Fruit fly (Drosophila melanogaster): ENCODE measurements around the gene pan.

DNA sequence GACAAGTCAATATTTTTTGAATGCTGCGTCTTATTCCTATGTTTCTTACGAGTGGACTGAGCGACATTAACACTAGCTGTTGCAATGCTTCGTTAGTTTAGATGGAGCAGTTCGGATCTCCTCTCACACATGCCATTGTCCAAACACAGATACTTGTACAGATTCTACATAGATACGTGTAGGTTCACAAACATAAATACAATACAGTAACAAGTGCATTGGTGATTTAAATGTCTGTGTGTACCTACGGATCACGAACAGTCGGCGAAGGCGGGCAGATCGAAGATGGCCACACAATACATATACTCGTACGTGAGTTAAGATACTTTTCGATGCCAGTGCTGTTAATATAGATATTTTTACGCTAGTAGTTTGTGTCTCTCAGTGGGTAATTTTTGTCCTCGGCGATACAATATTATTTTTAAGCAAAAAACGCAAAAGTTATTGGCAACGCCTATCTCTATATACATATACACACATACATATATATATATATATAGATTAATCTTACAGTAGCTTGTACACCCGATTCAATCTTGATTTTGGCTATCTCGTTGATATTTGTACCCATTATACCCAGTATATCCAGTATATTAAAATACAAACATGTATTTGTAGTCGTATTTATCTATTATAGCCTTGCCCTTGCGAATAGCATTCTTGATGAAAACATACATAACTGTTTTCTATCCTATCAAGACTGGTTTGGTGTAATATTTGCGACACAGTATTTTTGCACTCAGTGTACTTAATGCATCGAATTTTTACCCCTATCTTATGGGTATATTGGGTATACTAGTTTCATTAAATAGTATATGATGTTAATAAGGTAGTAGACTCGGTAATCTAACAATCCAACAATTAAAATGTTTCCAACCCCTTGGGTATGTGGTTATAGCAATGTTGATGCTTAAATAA lies 12.6 kb upstream of the pan start, which contains the start of gene ci:
- no peak for TF ChIP-seq CG8301 (tag; optimal IDR thresholded peaks at IDR 0.05)
- no peak for TF ChIP-seq CG13204 (GFP tag; optimal IDR thresholded peaks at IDR 0.05)
- no peak for TF ChIP-seq EcR (GFP tag; optimal IDR thresholded peaks at IDR 0.05)
- TF ChIP-seq rn (GFP tag; IDR thresholded peaks at IDR 0.05): no peak
- peak; percentile 10 for TF ChIP-seq CG34367 (tag; optimal IDR thresholded peaks at IDR 0.05)
- TF ChIP-seq Pif1B (GFP tag; optimal IDR thresholded peaks at IDR 0.05): peak; percentile 54
- no peak for TF ChIP-seq CG8159 (tag; optimal IDR thresholded peaks at IDR 0.05)
- TF ChIP-seq CG10348 (GFP tag; IDR thresholded peaks at IDR 0.05): no peak
- peak; percentile 48 for TF ChIP-seq gl (tag; optimal IDR thresholded peaks at IDR 0.05)

Measured in whole organism, pupa.